Worm (Caenorhabditis elegans) whole organism, L1 larva: ENCODE measurements around the gene cyp-23A1.

ENCODE experiments used
- C04F5.9 ChIP-seq: sonication (generic microtip); optimal IDR thresholded peaks from 2 replicates; lab custom pipeline; 2016; ENCODE audit warnings: missing genetic modification characterization, missing compliant biosample characterization
- C16A3.4 ChIP-seq: fragments of 150-350 bp; optimal IDR thresholded peaks from 2 replicates; lab custom pipeline; 2014; ENCODE audit warnings: missing biosample characterization, missing genetic modification characterization
- C34B4.2 ChIP-seq: sonication (generic microtip); optimal IDR thresholded peaks from 2 replicates; lab custom pipeline; 2017; ENCODE audit warnings: mild to moderate bottlenecking, missing genetic modification characterization, missing compliant biosample characterization
- F16B12.6 ChIP-seq: fragments of 150-350 bp; optimal IDR thresholded peaks from 2 replicates; lab custom pipeline; 2014; ENCODE audit warnings: missing biosample characterization, missing genetic modification characterization
- Y116A8C.19 ChIP-seq: sonication (generic microtip); optimal IDR thresholded peaks from 2 replicates; lab custom pipeline; 2016; ENCODE audit warnings: missing compliant biosample characterization, missing genetic modification characterization, borderline replicate concordance
- aha-1 ChIP-seq: fragments of 150-350 bp; optimal IDR thresholded peaks from 2 replicates; lab custom pipeline; 2014; ENCODE audit warnings: missing biosample characterization, missing genetic modification characterization
- alr-1 ChIP-seq: fragments of 200-800 bp; sonication (Bioruptor generic); optimal IDR thresholded peaks from 2 replicates; lab custom pipeline; 2018; ENCODE audit warnings: borderline replicate concordance, mild to moderate bottlenecking, missing genetic modification characterization, missing compliant biosample characterization
- aly-2 ChIP-seq: fragments of 150-350 bp; optimal IDR thresholded peaks from 2 replicates; lab custom pipeline; 2014; ENCODE audit warnings: missing biosample characterization, missing genetic modification characterization
- ama-1 ChIP-seq: fragments of 150-350 bp; optimal IDR thresholded peaks from 2 replicates; lab custom pipeline; 2014
- blmp-1 ChIP-seq: fragments of 150-350 bp; optimal IDR thresholded peaks from 2 replicates; lab custom pipeline; 2014; ENCODE audit warnings: missing biosample characterization, missing genetic modification characterization
- ceh-63 ChIP-seq: fragments of 200-800 bp; sonication (Bioruptor generic); optimal IDR thresholded peaks from 2 replicates; lab custom pipeline; 2018; ENCODE audit warnings: mild to moderate bottlenecking, missing genetic modification characterization, missing compliant biosample characterization
- ceh-82 ChIP-seq, 3 experiments: fragments of 150-350 bp in 1 of 3; sonication (generic microtip) in 2 of 3; optimal IDR thresholded peaks; 2 replicates each; lab custom pipeline; 2014 to 2017; ENCODE audit warnings: missing biosample characterization in 3 of 3, missing genetic modification characterization in 3 of 3
- dsc-1 ChIP-seq: sonication (generic microtip); optimal IDR thresholded peaks from 2 replicates; lab custom pipeline; 2016; ENCODE audit warnings: mild to moderate bottlenecking, missing genetic modification characterization, missing compliant biosample characterization
- efl-1 ChIP-seq, 4 experiments: fragments of 150-350 bp; optimal IDR thresholded peaks in 3 of 4; peaks in 1 of 4; 1 replicate in 1 of 4; 2 replicates in 3 of 4; lab custom pipeline; 2014; ENCODE audit warnings: missing biosample characterization in 2 of 4, missing genetic modification characterization in 2 of 4, missing genetic modification reagents in 2 of 4
- egl-13 ChIP-seq: sonication (generic microtip); optimal IDR thresholded peaks from 2 replicates; lab custom pipeline; 2016; ENCODE audit warnings: missing genotype, missing genetic modification reagents, missing genetic modification characterization, missing compliant biosample characterization
- elt-2 ChIP-seq: sonication (generic microtip); optimal IDR thresholded peaks from 2 replicates; lab custom pipeline; 2016; ENCODE audit warnings: missing genetic modification characterization, mild to moderate bottlenecking, inconsistent platforms, missing compliant biosample characterization, missing genetic modification reagents
- fkh-10 ChIP-seq: sonication (generic microtip); optimal IDR thresholded peaks from 2 replicates; lab custom pipeline; 2017; ENCODE audit warnings: missing biosample characterization, missing genetic modification reagents, missing genetic modification characterization
- fkh-8 ChIP-seq: sonication (generic microtip); optimal IDR thresholded peaks from 2 replicates; lab custom pipeline; 2016; ENCODE audit warnings: mild to moderate bottlenecking, missing genetic modification characterization, missing compliant biosample characterization
- fos-1 ChIP-seq: fragments of 150-350 bp; optimal IDR thresholded peaks from 2 replicates; lab custom pipeline; 2014; ENCODE audit warnings: missing biosample characterization, missing genetic modification characterization
- hpl-2 ChIP-seq: fragments of 150-350 bp; optimal IDR thresholded peaks from 2 replicates; lab custom pipeline; 2014; ENCODE audit warnings: missing biosample characterization, missing genetic modification reagents, missing genetic modification characterization
- irx-1 ChIP-seq: sonication (generic microtip); optimal IDR thresholded peaks from 2 replicates; lab custom pipeline; 2016; ENCODE audit warnings: missing genetic modification characterization, missing compliant biosample characterization
- isw-1 ChIP-seq: fragments of 200-800 bp; sonication (Bioruptor generic); IDR thresholded peaks from 2 replicates; pipeline ENCODE4 v1.3.6; 2022; ENCODE audit warnings: missing genetic modification characterization, missing compliant biosample characterization
- lin-13 ChIP-seq: fragments of 150-350 bp; optimal IDR thresholded peaks from 2 replicates; lab custom pipeline; 2014; ENCODE audit warnings: missing biosample characterization, missing genetic modification reagents, missing genetic modification characterization
- lin-14 ChIP-seq: fragments of 200-800 bp; sonication (Bioruptor generic); optimal IDR thresholded peaks from 2 replicates; lab custom pipeline; 2018; ENCODE audit warnings: mild to moderate bottlenecking, missing genetic modification characterization, moderate library complexity, missing compliant biosample characterization
- lin-15B ChIP-seq: fragments of 150-350 bp; sonication (generic microtip); optimal IDR thresholded peaks from 3 replicates; lab custom pipeline; 2014; ENCODE audit warnings: missing biosample characterization, missing genetic modification characterization
- lin-35 ChIP-seq, 2 experiments: fragments of 150-350 bp; optimal IDR thresholded peaks; 2 replicates each; lab custom pipeline; 2014; ENCODE audit warnings: missing biosample characterization in 2 of 2, missing genetic modification characterization in 2 of 2, missing genetic modification reagents in 2 of 2
- lin-39 ChIP-seq: fragments of 150-350 bp; optimal IDR thresholded peaks from 2 replicates; lab custom pipeline; 2014; ENCODE audit warnings: missing biosample characterization, missing genetic modification reagents, missing genetic modification characterization
- lir-3 ChIP-seq: sonication (generic microtip); optimal IDR thresholded peaks from 2 replicates; lab custom pipeline; 2016; ENCODE audit warnings: mild to moderate bottlenecking, missing genetic modification characterization, moderate library complexity, missing compliant biosample characterization; ENCODE audit not compliant: poor library complexity
- mdl-1 ChIP-seq, 2 experiments: fragments of 150-350 bp; optimal IDR thresholded peaks; 2 replicates each; lab custom pipeline; 2014 to 2017; ENCODE audit warnings: missing biosample characterization in 2 of 2, missing genetic modification characterization in 2 of 2, inconsistent platforms in 1 of 2
- mef-2 ChIP-seq: fragments of 150-350 bp; optimal IDR thresholded peaks from 2 replicates; lab custom pipeline; 2014; ENCODE audit warnings: missing biosample characterization, missing genetic modification characterization
- mep-1 ChIP-seq: fragments of 150-350 bp; optimal IDR thresholded peaks from 2 replicates; lab custom pipeline; 2014; ENCODE audit warnings: missing biosample characterization, missing genetic modification characterization
- nhr-11 ChIP-seq: fragments of 150-350 bp; optimal IDR thresholded peaks from 2 replicates; lab custom pipeline; 2014; ENCODE audit warnings: missing biosample characterization, missing genetic modification characterization
- nhr-237 ChIP-seq: fragments of 150-350 bp; optimal IDR thresholded peaks from 2 replicates; lab custom pipeline; 2014; ENCODE audit warnings: missing biosample characterization, missing genetic modification characterization
- nhr-47 ChIP-seq: sonication (generic microtip); optimal IDR thresholded peaks from 2 replicates; lab custom pipeline; 2016; ENCODE audit warnings: mild to moderate bottlenecking, missing genetic modification characterization, moderate library complexity, missing compliant biosample characterization
- nhr-71 ChIP-seq: sonication (generic microtip); optimal IDR thresholded peaks from 2 replicates; lab custom pipeline; 2016; ENCODE audit warnings: mild to moderate bottlenecking, missing genetic modification characterization, moderate library complexity, missing compliant biosample characterization
- nhr-85 ChIP-seq: sonication (generic microtip); peaks from one replicate; lab custom pipeline; 2016; ENCODE audit warnings: missing genetic modification characterization, inconsistent platforms, missing compliant biosample characterization
- nhr-90 ChIP-seq: sonication (generic microtip); optimal IDR thresholded peaks from 2 replicates; lab custom pipeline; 2016; ENCODE audit warnings: mild to moderate bottlenecking, missing genetic modification characterization, missing compliant biosample characterization; ENCODE audit not compliant: poor library complexity
- pag-3 ChIP-seq: sonication (generic microtip); optimal IDR thresholded peaks from 2 replicates; lab custom pipeline; 2017; ENCODE audit warnings: missing genetic modification characterization, mild to moderate bottlenecking, missing compliant biosample characterization, antibody characterized with exemption, borderline replicate concordance; ENCODE audit not compliant: insufficient read depth
- pax-3 ChIP-seq: fragments of 200-800 bp; sonication (Bioruptor generic); optimal IDR thresholded peaks from 2 replicates; lab custom pipeline; 2018; ENCODE audit warnings: mild to moderate bottlenecking, missing genetic modification characterization, moderate library complexity, missing compliant biosample characterization
- snu-23 ChIP-seq: sonication (generic microtip); optimal IDR thresholded peaks from 2 replicates; lab custom pipeline; 2016; ENCODE audit warnings: missing genetic modification characterization, missing compliant biosample characterization
- sox-4 ChIP-seq: sonication (generic microtip); optimal IDR thresholded peaks from 2 replicates; lab custom pipeline; 2016; ENCODE audit warnings: missing genetic modification characterization, missing compliant biosample characterization
- sptf-1 ChIP-seq: fragments of 150-350 bp; optimal IDR thresholded peaks from 2 replicates; lab custom pipeline; 2014; ENCODE audit warnings: missing biosample characterization, missing genetic modification characterization
- sup-37 ChIP-seq: fragments of 200-800 bp; sonication (Bioruptor generic); optimal IDR thresholded peaks from 2 replicates; lab custom pipeline; 2018; ENCODE audit warnings: mild to moderate bottlenecking, missing genetic modification characterization, missing compliant biosample characterization
- tlp-1 ChIP-seq: fragments of 150-350 bp; optimal IDR thresholded peaks from 2 replicates; lab custom pipeline; 2014; ENCODE audit warnings: missing biosample characterization, missing genetic modification characterization
- unc-86 ChIP-seq: sonication (generic microtip); optimal IDR thresholded peaks from 2 replicates; lab custom pipeline; 2016; ENCODE audit warnings: missing genetic modification characterization, missing compliant biosample characterization
- vab-15 ChIP-seq: sonication (generic microtip); optimal IDR thresholded peaks from 2 replicates; lab custom pipeline; 2017; ENCODE audit warnings: missing genotype, mild to moderate bottlenecking, missing genetic modification characterization, missing compliant biosample characterization
- xbp-1 ChIP-seq: sonication (generic microtip); optimal IDR thresholded peaks from 2 replicates; lab custom pipeline; 2016; ENCODE audit warnings: missing genetic modification characterization, missing compliant biosample characterization
- zag-1 ChIP-seq: fragments of 150-350 bp; optimal IDR thresholded peaks from 2 replicates; lab custom pipeline; 2014; ENCODE audit warnings: missing biosample characterization, missing genetic modification characterization

cyp-23A1 gene

ce11 chrII:4494532-4494931 lies 17.5 kb upstream of the cyp-23A1 start (continued):
- TF ChIP-seq alr-1 (tag; lab: Kevin White, UChicago) (no peak), isw-1 (GFP tag; lab: Robert Waterston, UW) (no peak), aly-2 (tag; lab: Kevin White, UChicago) (no peak), xbp-1 (tag; lab: Kevin White, UChicago) (no peak), lin-13 (GFP tag; lab: Kevin White, UChicago) (peak; percentile 5), ceh-82 (tag; optimal IDR thresholded peaks at IDR 0.05; lab: Kevin White, UChicago) (no peak)

DNA sequence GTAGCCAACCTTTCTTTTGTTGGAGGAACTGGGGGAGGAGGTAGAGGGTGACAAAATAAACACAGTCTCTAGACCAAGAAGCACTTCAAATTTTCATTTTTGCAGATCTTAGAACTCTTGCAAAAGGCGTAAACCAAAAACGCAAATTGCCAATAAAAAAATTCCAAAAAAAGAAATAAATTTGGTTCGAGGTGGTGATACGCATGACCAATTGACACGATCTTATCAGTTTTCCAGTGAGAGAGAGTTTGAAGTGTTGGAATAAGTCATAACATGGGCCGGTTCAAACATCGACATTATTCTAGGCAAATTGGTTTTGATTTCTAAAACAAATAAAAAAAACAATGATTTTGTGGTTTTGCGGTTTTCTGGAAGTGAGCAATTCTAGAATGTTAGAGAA lies 16.2 kb upstream of the cyp-23A1 start:
- TF ChIP-seq efl-1 (optimal IDR thresholded peaks at IDR 0.05; lab: Kevin White, UChicago) (no peak), efl-1 (GFP tag; optimal IDR thresholded peaks at IDR 0.05 in 1 of 2; lab: Kevin White, UChicago) (no peak), sptf-1 (no peak), elt-2 (tag; lab: Kevin White, UChicago) (peak; percentile 13), nhr-237 (tag; lab: Kevin White, UChicago) (no peak)

DNA sequence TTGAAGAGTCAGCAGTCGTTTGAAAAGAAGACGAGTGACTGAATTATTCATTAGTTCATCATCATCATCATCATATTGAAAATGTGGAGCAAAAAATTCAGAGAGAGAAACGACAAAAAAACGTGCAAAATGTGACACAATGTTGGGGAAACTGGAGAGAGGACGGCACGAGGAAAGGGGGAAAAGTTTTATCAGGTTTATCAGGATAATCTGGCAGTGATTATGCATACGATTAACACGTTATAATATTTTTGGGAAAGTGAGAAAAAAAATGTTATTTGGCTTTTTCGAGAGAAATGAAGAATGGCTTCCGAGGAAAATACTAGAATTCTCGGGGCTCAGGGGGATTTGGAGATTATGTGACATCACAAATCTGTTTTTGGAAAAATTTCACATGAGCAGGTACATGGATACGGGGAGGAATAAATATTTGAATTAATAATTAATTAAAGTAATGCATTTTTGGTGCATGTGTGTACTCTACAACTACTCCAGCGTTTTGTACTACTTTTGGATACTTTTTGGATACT lies 6.8 kb upstream of the cyp-23A1 start, which contains the start of gene camt-1:
camt-1 (minus strand) TSS at position 51 of the 530 bp plus-strand sequence.
- TF ChIP-seq sptf-1 = no peak
- no peak for TF ChIP-seq lin-13 (GFP tag; lab: Kevin White, UChicago)
- TF ChIP-seq lin-14 (GFP tag; lab: Kevin White, UChicago) = no peak
- no peak for TF ChIP-seq nhr-237 (tag; lab: Kevin White, UChicago)
- TF ChIP-seq C34B4.2 (tag; lab: Kevin White, UChicago) = no peak
- TF ChIP-seq mdl-1 (tag; optimal IDR thresholded peaks at IDR 0.05; lab: Kevin White, UChicago) = no peak
- TF ChIP-seq nhr-85 (tag; lab: Kevin White, UChicago) = no peak
- no peak for TF ChIP-seq fos-1 (tag; lab: Kevin White, UChicago)
- peak; percentile 22 for TF ChIP-seq sox-4
- TF ChIP-seq fkh-10 (GFP tag; lab: Kevin White, UChicago) = no peak
- TF ChIP-seq C16A3.4 = no peak
- no peak for TF ChIP-seq mef-2
- no peak for TF ChIP-seq lin-39 (tag; lab: Kevin White, UChicago)
- no peak for TF ChIP-seq hpl-2 (GFP tag; lab: Kevin White, UChicago)
- TF ChIP-seq Y116A8C.19 (tag; lab: Kevin White, UChicago) = no peak
- TF ChIP-seq nhr-11 (tag; lab: Kevin White, UChicago) = no peak
- TF ChIP-seq sup-37 (GFP tag; lab: Kevin White, UChicago) = no peak
- no peak for TF ChIP-seq efl-1 (optimal IDR thresholded peaks at IDR 0.05; lab: Kevin White, UChicago)
- TF ChIP-seq efl-1 (GFP tag; optimal IDR thresholded peaks at IDR 0.05 in 1 of 2; lab: Kevin White, UChicago) = no peak
- TF ChIP-seq dsc-1 = peak; percentile 94
- no peak for TF ChIP-seq aha-1 (tag; lab: Kevin White, UChicago)
- peak; percentile 27 for TF ChIP-seq nhr-71 (tag; lab: Kevin White, UChicago)
- peak; percentile 20 for TF ChIP-seq egl-13 (tag; lab: Kevin White, UChicago)
- no peak for TF ChIP-seq zag-1 (tag; lab: Kevin White, UChicago)
- no peak for TF ChIP-seq nhr-90 (tag; lab: Kevin White, UChicago)
- TF ChIP-seq irx-1 (tag; lab: Kevin White, UChicago) = no peak
- no peak for TF ChIP-seq F16B12.6 (tag; lab: Kevin White, UChicago)
- no peak for TF ChIP-seq mep-1 (tag; lab: Kevin White, UChicago)
- TF ChIP-seq nhr-47 (tag; lab: Kevin White, UChicago) = peak; percentile 33
- TF ChIP-seq pax-3 (tag; lab: Kevin White, UChicago) = peak; percentile 65
- no peak for TF ChIP-seq vab-15 (tag; lab: Kevin White, UChicago)
- no peak for TF ChIP-seq ceh-63 (GFP tag; lab: Kevin White, UChicago)
- peak; percentile 53 for TF ChIP-seq unc-86 (tag; lab: Kevin White, UChicago)
- no peak for TF ChIP-seq lir-3 (tag; lab: Kevin White, UChicago)
- TF ChIP-seq lin-15B (tag; lab: Kevin White, UChicago) = no peak
- TF ChIP-seq tlp-1 = no peak
- TF ChIP-seq fkh-8 (tag; lab: Kevin White, UChicago) = peak; percentile 66
- no peak for TF ChIP-seq C04F5.9 (tag; lab: Kevin White, UChicago)
- TF ChIP-seq ama-1 = no peak
- no peak for TF ChIP-seq blmp-1 (tag; lab: Kevin White, UChicago)
- no peak for TF ChIP-seq lin-35 (GFP tag; optimal IDR thresholded peaks at IDR 0.05; lab: Kevin White, UChicago)
- TF ChIP-seq snu-23 = peak; percentile 17
- TF ChIP-seq pag-3 (tag; lab: Kevin White, UChicago) = no peak
